Fruit fly (Drosophila melanogaster) whole organism, embryonic: ENCODE measurements around the gene CG12609.

ENCODE experiments used
- CG13894 ChIP-seq: fragments of 200-800 bp; sonication (Bioruptor generic); optimal IDR thresholded peaks from 3 replicates; lab custom pipeline; 2018; ENCODE audit warnings: missing biosample characterization, mild to moderate bottlenecking, missing genetic modification characterization, moderate library complexity
- CG14667 ChIP-seq: fragments of 200-800 bp; sonication (Bioruptor generic); IDR thresholded peaks from 2 replicates; pipeline ENCODE4 v1.3.6; 2022; ENCODE audit warnings: missing biosample characterization, missing genetic modification characterization
- CG14965 ChIP-seq: fragments of 200-800 bp; sonication (Bioruptor generic); optimal IDR thresholded peaks from 2 replicates; lab custom pipeline; 2016; ENCODE audit warnings: missing biosample characterization, missing genetic modification characterization, borderline replicate concordance
- CG17361 ChIP-seq: fragments of 200-800 bp; sonication (Bioruptor generic); IDR thresholded peaks from 3 replicates; pipeline ENCODE4 v1.3.6; 2022; ENCODE audit warnings: missing biosample characterization, missing genetic modification characterization
- CG17385 ChIP-seq: fragments of 200-800 bp; sonication (Bioruptor generic); optimal IDR thresholded peaks from 3 replicates; lab custom pipeline; 2018; ENCODE audit warnings: missing biosample characterization, mild to moderate bottlenecking, missing genetic modification characterization
- CG17802 ChIP-seq: fragments of 200-800 bp; sonication (Bioruptor generic); optimal IDR thresholded peaks from 2 replicates; lab custom pipeline; 2018; ENCODE audit warnings: missing biosample characterization, mild to moderate bottlenecking, missing genetic modification characterization, moderate library complexity
- CG2116 ChIP-seq: fragments of 200-800 bp; sonication (Bioruptor generic); optimal IDR thresholded peaks from 3 replicates; lab custom pipeline; 2018; ENCODE audit warnings: missing biosample characterization, mild to moderate bottlenecking, missing genetic modification characterization
- CG2199 ChIP-seq: fragments of 200-800 bp; sonication (Bioruptor generic); IDR thresholded peaks from 3 replicates; pipeline ENCODE4 v1.3.6; 2022; ENCODE audit warnings: missing biosample characterization, missing genetic modification characterization
- CG30403 ChIP-seq: fragments of 200-800 bp; sonication (Bioruptor generic); optimal IDR thresholded peaks from 3 replicates; lab custom pipeline; 2016; ENCODE audit warnings: missing biosample characterization, missing genetic modification characterization
- CG30431 ChIP-seq: fragments of 200-800 bp; sonication (Bioruptor generic); optimal IDR thresholded peaks from 2 replicates; lab custom pipeline; 2017; ENCODE audit warnings: missing biosample characterization, missing genetic modification characterization
- CG7357 ChIP-seq: fragments of 200-800 bp; sonication (Bioruptor generic); IDR thresholded peaks from 3 replicates; pipeline ENCODE4 v1.3.6; 2022; ENCODE audit warnings: missing biosample characterization, missing genetic modification characterization
- CG8290 ChIP-seq, 3 experiments: fragments of 200-800 bp; sonication (Bioruptor generic); optimal IDR thresholded peaks; 2 replicates each; lab custom pipeline; 2016 to 2019; ENCODE audit warnings: missing biosample characterization in 3 of 3, missing genetic modification characterization in 3 of 3, mild to moderate bottlenecking in 2 of 3, moderate library complexity in 1 of 3
- CG8478 ChIP-seq: fragments of >200 bp; optimal IDR thresholded peaks from 2 replicates; lab custom pipeline; 2018
- CG8765 ChIP-seq: fragments of 200-800 bp; sonication (Bioruptor generic); IDR thresholded peaks from 2 replicates; pipeline ENCODE4 v1.3.6; 2022; ENCODE audit warnings: missing biosample characterization, missing genetic modification characterization
- D ChIP-seq, 2 experiments: fragments of 200-800 bp in 1 of 2; fragments of >200 bp in 1 of 2; sonication (Bioruptor generic) in 1 of 2; optimal IDR thresholded peaks; 2 replicates in 1 of 2; 3 replicates in 1 of 2; lab custom pipeline; 2017; ENCODE audit warnings: mild to moderate bottlenecking in 1 of 2, missing biosample characterization in 1 of 2, missing genetic modification characterization in 1 of 2, missing genetic modification reagents in 1 of 2
- Dbx ChIP-seq: fragments of 200-800 bp; sonication (Bioruptor generic); IDR thresholded peaks from 3 replicates; pipeline ENCODE4 v1.3.6; 2022; ENCODE audit warnings: missing biosample characterization, missing genetic modification characterization
- HmgZ ChIP-seq: fragments of 200-800 bp; sonication (Bioruptor generic); optimal IDR thresholded peaks from 2 replicates; lab custom pipeline; 2018; ENCODE audit warnings: missing biosample characterization, mild to moderate bottlenecking, missing genetic modification characterization
- Hmx ChIP-seq: fragments of 200-800 bp; sonication (Bioruptor generic); optimal IDR thresholded peaks from 2 replicates; lab custom pipeline; 2016; ENCODE audit warnings: missing biosample characterization, missing genetic modification characterization
- Hsf ChIP-seq: fragments of 200-800 bp; sonication (Bioruptor generic); optimal IDR thresholded peaks from 3 replicates; lab custom pipeline; 2016; ENCODE audit warnings: missing biosample characterization, missing genetic modification characterization
- Jarid2 ChIP-seq: fragments of 200-800 bp; sonication (Bioruptor generic); optimal IDR thresholded peaks from 3 replicates; lab custom pipeline; 2017; ENCODE audit warnings: mild to moderate bottlenecking, missing biosample characterization, missing genetic modification reagents, missing genetic modification characterization
- Lhr ChIP-seq: fragments of 200-800 bp; sonication (Bioruptor generic); optimal IDR thresholded peaks from 3 replicates; lab custom pipeline; 2017; ENCODE audit warnings: mild to moderate bottlenecking, missing biosample characterization, missing genetic modification reagents, missing genetic modification characterization
- Nf-YB ChIP-seq: fragments of 200-800 bp; sonication (Bioruptor generic); optimal IDR thresholded peaks from 3 replicates; lab custom pipeline; 2019; ENCODE audit warnings: missing biosample characterization, mild to moderate bottlenecking, missing genetic modification characterization, moderate library complexity
- Opbp ChIP-seq: fragments of 200-800 bp; sonication (Bioruptor generic); IDR thresholded peaks from 3 replicates; pipeline ENCODE4 v1.3.6; 2022; ENCODE audit warnings: missing biosample characterization, missing genetic modification characterization; ENCODE audit not compliant: partially characterized antibody
- Scr ChIP-seq: fragments of 200-800 bp; sonication (Bioruptor generic); IDR thresholded peaks from 2 replicates; pipeline ENCODE4 v1.3.6; 2022; ENCODE audit warnings: missing biosample characterization, missing genetic modification characterization; ENCODE audit not compliant: partially characterized antibody
- Vsx1 ChIP-seq: fragments of 200-800 bp; sonication (Bioruptor generic); optimal IDR thresholded peaks from 2 replicates; lab custom pipeline; 2017; ENCODE audit warnings: missing biosample characterization, mild to moderate bottlenecking, missing genetic modification characterization, missing genetic modification reagents
- abd-A ChIP-seq: fragments of 200-800 bp; sonication (Bioruptor generic); optimal IDR thresholded peaks from 3 replicates; lab custom pipeline; 2019; ENCODE audit warnings: missing biosample characterization, mild to moderate bottlenecking, missing genetic modification characterization, moderate library complexity
- az2 ChIP-seq: fragments of 200-800 bp; sonication (Bioruptor generic); optimal IDR thresholded peaks from 3 replicates; lab custom pipeline; 2016; ENCODE audit warnings: missing biosample characterization, missing genetic modification characterization
- bowl ChIP-seq: fragments of 200-800 bp; sonication (Bioruptor generic); IDR thresholded peaks from 2 replicates; pipeline ENCODE4 v1.3.6; 2022; ENCODE audit warnings: missing biosample characterization, missing genetic modification characterization
- dimm ChIP-seq: fragments of 200-800 bp; sonication (Bioruptor generic); IDR thresholded peaks from 2 replicates; pipeline ENCODE4 v1.3.6; 2022; ENCODE audit warnings: missing biosample characterization, missing genetic modification characterization
- dm ChIP-seq: fragments of 200-800 bp; sonication (Bioruptor generic); optimal IDR thresholded peaks from 3 replicates; lab custom pipeline; 2016; ENCODE audit warnings: missing biosample characterization, missing genetic modification characterization
- en ChIP-seq: fragments of 200-800 bp; sonication (Bioruptor generic); optimal IDR thresholded peaks from 2 replicates; lab custom pipeline; 2016; ENCODE audit warnings: missing biosample characterization, missing genetic modification characterization
- esg ChIP-seq: fragments of 200-800 bp; sonication (Bioruptor generic); conservative IDR thresholded peaks from 2 replicates; pipeline ENCODE4 v1.3.6; 2022; ENCODE audit warnings: missing biosample characterization, missing genetic modification characterization
- grn ChIP-seq: fragments of 200-800 bp; sonication (Bioruptor generic); optimal IDR thresholded peaks from 3 replicates; lab custom pipeline; 2017; ENCODE audit warnings: missing biosample characterization, missing genetic modification characterization
- insv ChIP-seq, 2 experiments: fragments of 200-800 bp; sonication (Bioruptor generic); optimal IDR thresholded peaks; 3 replicates each; lab custom pipeline; 2016 to 2018; ENCODE audit warnings: missing biosample characterization in 2 of 2, missing genetic modification characterization in 2 of 2
- klu ChIP-seq: fragments of 200-800 bp; sonication (Bioruptor generic); IDR thresholded peaks from 2 replicates; pipeline ENCODE4 v1.3.6; 2022; ENCODE audit warnings: missing biosample characterization, missing genetic modification characterization
- lola ChIP-seq, 3 experiments: fragments of >200 bp in 2 of 3; fragments of 200-800 bp in 1 of 3; sonication (Bioruptor generic) in 1 of 3; optimal IDR thresholded peaks; 2 replicates each; lab custom pipeline; 2017 to 2019; ENCODE audit warnings: missing biosample characterization in 3 of 3, missing genetic modification characterization in 3 of 3, mild to moderate bottlenecking in 1 of 3, moderate library complexity in 1 of 3
- mld ChIP-seq: fragments of 200-800 bp; sonication (Bioruptor generic); IDR thresholded peaks from 3 replicates; pipeline ENCODE4 v1.3.6; 2022; ENCODE audit warnings: missing biosample characterization, missing genetic modification characterization; ENCODE audit not compliant: partially characterized antibody
- nerfin-1 ChIP-seq: fragments of 200-800 bp; sonication (Bioruptor generic); optimal IDR thresholded peaks from 3 replicates; lab custom pipeline; 2019; ENCODE audit warnings: missing biosample characterization, mild to moderate bottlenecking, missing genetic modification characterization, moderate library complexity
- run ChIP-seq: fragments of 200-800 bp; sonication (Bioruptor generic); optimal IDR thresholded peaks from 3 replicates; lab custom pipeline; 2018; ENCODE audit warnings: missing biosample characterization, mild to moderate bottlenecking, missing genetic modification characterization
- shn ChIP-seq: fragments of 200-800 bp; sonication (Bioruptor generic); optimal IDR thresholded peaks from 3 replicates; lab custom pipeline; 2016; ENCODE audit warnings: missing biosample characterization, missing genetic modification characterization
- sim ChIP-seq: fragments of 200-800 bp; sonication (Bioruptor generic); IDR thresholded peaks from 2 replicates; pipeline ENCODE4 v1.3.6; 2022; ENCODE audit warnings: missing biosample characterization, missing genetic modification characterization
- slbo ChIP-seq: fragments of 200-800 bp; sonication (Bioruptor generic); IDR thresholded peaks from 2 replicates; pipeline ENCODE4 v1.3.6; 2022; ENCODE audit warnings: missing biosample characterization, missing genetic modification characterization
- slp2 ChIP-seq: fragments of 200-800 bp; sonication (Bioruptor generic); optimal IDR thresholded peaks from 2 replicates; lab custom pipeline; 2016; ENCODE audit warnings: missing biosample characterization, missing genetic modification characterization
- sqz ChIP-seq: fragments of 200-800 bp; sonication (Bioruptor generic); optimal IDR thresholded peaks from 3 replicates; lab custom pipeline; 2018; ENCODE audit warnings: missing biosample characterization, mild to moderate bottlenecking, missing genetic modification characterization
- ssp ChIP-seq: fragments of 200-800 bp; sonication (Bioruptor generic); IDR thresholded peaks from 2 replicates; pipeline ENCODE4 v1.3.6; 2022; ENCODE audit warnings: missing biosample characterization, missing genetic modification characterization
- tap ChIP-seq: fragments of 200-800 bp; optimal IDR thresholded peaks from 3 replicates; lab custom pipeline; 2019; ENCODE audit warnings: missing biosample characterization, mild to moderate bottlenecking, missing genetic modification characterization, moderate library complexity
- vfl ChIP-seq: fragments of 200-800 bp; sonication (Bioruptor generic); optimal IDR thresholded peaks from 2 replicates; lab custom pipeline; 2016; ENCODE audit warnings: missing biosample characterization, missing genetic modification characterization
- wek ChIP-seq: fragments of 200-800 bp; sonication (Bioruptor generic); optimal IDR thresholded peaks from 3 replicates; lab custom pipeline; 2018; ENCODE audit warnings: missing biosample characterization, mild to moderate bottlenecking, missing genetic modification characterization, moderate library complexity

CG12609 gene

dm6 chrX:18789353-18790210 is 41.5 kb upstream of the CG12609 start (continued):
- TF ChIP-seq HmgZ (peak; percentile 5), wek (GFP tag; lab: Kevin White, UChicago) (no peak), sim (GFP tag; lab: Robert Waterston, UW) (no peak), CG8290 (GFP tag; optimal IDR thresholded peaks at IDR 0.05; lab: Kevin White, UChicago) (no peak), CG8290 (tag; optimal IDR thresholded peaks at IDR 0.05; lab: Kevin White, UChicago) (peak in 1 of 2 experiments; percentile 44), Hmx (GFP tag; lab: Kevin White, UChicago) (no peak), Scr (GFP tag; lab: Robert Waterston, UW) (no peak), mld (no peak), Dbx (GFP tag; lab: Robert Waterston, UW) (0 out of 3 replicates have a peak, but pooled peaks have one; percentile 6), klu (no peak), az2 (GFP tag; lab: Kevin White, UChicago) (peak; percentile 44), insv (GFP tag; optimal IDR thresholded peaks at IDR 0.05; lab: Kevin White, UChicago) (no peak), slp2 (GFP tag; lab: Kevin White, UChicago) (no peak), Nf-YB (peak; percentile 49), CG14965 (no peak), nerfin-1 (tag; lab: Kevin White, UChicago) (no peak), grn (no peak), CG2116 (GFP tag; lab: Kevin White, UChicago) (peak; percentile 22), Hsf (GFP tag; lab: Kevin White, UChicago) (peak; percentile 62), CG17802 (tag; lab: Kevin White, UChicago) (no peak), CG30431 (peak; percentile 38), run (tag; lab: Kevin White, UChicago) (peak; percentile 16), bowl (GFP tag; lab: Robert Waterston, UW) (no peak), CG30403 (GFP tag; lab: Kevin White, UChicago) (peak; percentile 73), Jarid2 (GFP tag; lab: Kevin White, UChicago) (peak; percentile 14), dimm (GFP tag; lab: Robert Waterston, UW) (no peak), Vsx1 (peak; percentile 39), Lhr (no peak), shn (peak; percentile 55), lola (GFP tag; optimal IDR thresholded peaks at IDR 0.05; lab: Kevin White, UChicago) (peak in 1 of 3 experiments; percentile 54), CG8765 (GFP tag; lab: Robert Waterston, UW) (no peak), CG8478 (no peak), abd-A (tag; lab: Kevin White, UChicago) (no peak), CG14667 (GFP tag; lab: Robert Waterston, UW) (no peak), CG17361 (peak; percentile 87), en (GFP tag; lab: Kevin White, UChicago) (no peak), tap (tag; lab: Kevin White, UChicago) (no peak), D (optimal IDR thresholded peaks at IDR 0.05; lab: Kevin White, UChicago) (no peak), D (GFP tag; optimal IDR thresholded peaks at IDR 0.05; lab: Kevin White, UChicago) (peak; percentile 39), sqz (peak; percentile 49), CG13894 (tag; lab: Kevin White, UChicago) (peak; percentile 25), ssp (GFP tag; lab: Robert Waterston, UW) (no peak), dm (GFP tag; lab: Kevin White, UChicago) (peak; percentile 46), vfl (GFP tag; lab: Kevin White, UChicago) (no peak), CG17385 (GFP tag; lab: Kevin White, UChicago) (peak; percentile 62), CG2199 (GFP tag; lab: Robert Waterston, UW) (no peak), Opbp (GFP tag; lab: Robert Waterston, UW) (no peak), slbo (GFP tag; lab: Robert Waterston, UW) (no peak), esg (peak; percentile 54), CG7357 (GFP tag; lab: Robert Waterston, UW) (peak; percentile 49; the same call in 1 of the 3 replicates)
